Worm (Caenorhabditis elegans) whole organism, dauer: ENCODE results near the gene F52E1.14.

Experiments
- unc-62 ChIP-seq: sonication (generic microtip); optimal IDR thresholded peaks from 2 replicates; lab custom pipeline; 2017; ENCODE audit warnings: missing biosample characterization, missing genetic modification reagents, missing genetic modification characterization

The F52E1.14 gene

ce11 chrV:8413432-8414021 lies 29.8 kb downstream of the F52E1.14 start, which contains the start of gene vha-18:
Gene vha-18, minus strand, starts transcription at chrV:8413482.
- no peak for TF ChIP-seq unc-62 (GFP tag; lab: Kevin White, UChicago)

- TF ChIP-seq unc-62 (GFP tag; lab: Kevin White, UChicago), result no peak
Observed at ce11 chrV:8414036-8414728, 30.5 kb downstream of the F52E1.14 start, which contains the start of gene pos-1. Gene pos-1, plus strand, starts transcription at chrV:8414086.

ce11 chrV:8415113-8415530 lies 31.4 kb downstream of the F52E1.14 start:
- TF ChIP-seq unc-62 (GFP tag; lab: Kevin White, UChicago), result no peak

- TF ChIP-seq unc-62 (GFP tag; lab: Kevin White, UChicago), result no peak
Observed at ce11 chrV:8417271-8417670, 33.5 kb downstream of the F52E1.14 start.

ce11 chrV:8424840-8425814 lies 41.4 kb downstream of the F52E1.14 start:
- TF ChIP-seq unc-62 (GFP tag; lab: Kevin White, UChicago), result no peak

- no peak for TF ChIP-seq unc-62 (GFP tag; lab: Kevin White, UChicago)
Observed at ce11 chrV:8426210-8426609, 42.5 kb downstream of the F52E1.14 start.

- no peak for TF ChIP-seq unc-62 (GFP tag; lab: Kevin White, UChicago)
Observed at ce11 chrV:8426741-8427457, 43.2 kb downstream of the F52E1.14 start.

- TF ChIP-seq unc-62 (GFP tag; lab: Kevin White, UChicago), result no peak
Observed at ce11 chrV:8428585-8429414, 45.1 kb downstream of the F52E1.14 start.

ce11 chrV:8434400-8434827 lies 50.7 kb downstream of the F52E1.14 start:
- no peak for TF ChIP-seq unc-62 (GFP tag; lab: Kevin White, UChicago)
